Fruit fly (Drosophila melanogaster) whole organism, adult: Measurements from ENCODE around the gene Ugt304A1.

ENCODE experiments used
- CG11617 ChIP-seq: fragments of 200-800 bp; sonication (Bioruptor generic); optimal IDR thresholded peaks from 2 replicates; lab custom pipeline; 2017; ENCODE audit warnings: mild to moderate bottlenecking, missing biosample characterization, missing genetic modification reagents, missing genetic modification characterization
- CG12768 ChIP-seq: fragments of 200-800 bp; sonication (Bioruptor generic); optimal IDR thresholded peaks from 2 replicates; lab custom pipeline; 2017; ENCODE audit warnings: missing biosample characterization, missing genetic modification characterization, mild to moderate bottlenecking, moderate library complexity, missing genetic modification reagents
- CG14711 ChIP-seq: fragments of 200-800 bp; sonication (Bioruptor generic); optimal IDR thresholded peaks from 2 replicates; lab custom pipeline; 2018; ENCODE audit warnings: missing biosample characterization, mild to moderate bottlenecking, missing genetic modification characterization, moderate library complexity
- CG1620 ChIP-seq: fragments of 200-800 bp; sonication (Bioruptor generic); optimal IDR thresholded peaks from 2 replicates; lab custom pipeline; 2016; ENCODE audit warnings: missing biosample characterization, missing genetic modification characterization
- CG33017 ChIP-seq: fragments of 200-800 bp; sonication (Bioruptor generic); optimal IDR thresholded peaks from 2 replicates; lab custom pipeline; 2018; ENCODE audit warnings: missing biosample characterization, mild to moderate bottlenecking, missing genetic modification characterization, moderate library complexity
- CG5204 ChIP-seq: fragments of 200-800 bp; sonication (Bioruptor generic); optimal IDR thresholded peaks from 2 replicates; lab custom pipeline; 2016; ENCODE audit warnings: missing biosample characterization, missing genetic modification characterization
- CG7045 ChIP-seq: fragments of 200-800 bp; sonication (Bioruptor generic); optimal IDR thresholded peaks from 2 replicates; lab custom pipeline; 2017; ENCODE audit warnings: missing biosample characterization, mild to moderate bottlenecking, missing genetic modification characterization
- CG7101 ChIP-seq: fragments of 200-800 bp; sonication (Bioruptor generic); optimal IDR thresholded peaks from 2 replicates; lab custom pipeline; 2018; ENCODE audit warnings: missing biosample characterization, mild to moderate bottlenecking, missing genetic modification characterization, moderate library complexity
- Clk ChIP-seq: fragments of 200-800 bp; sonication (Bioruptor generic); optimal IDR thresholded peaks from 2 replicates; lab custom pipeline; 2017; ENCODE audit warnings: missing biosample characterization, missing genetic modification characterization
- Crg-1 ChIP-seq: fragments of 200-800 bp; sonication (Bioruptor generic); optimal IDR thresholded peaks from 2 replicates; lab custom pipeline; 2016; ENCODE audit warnings: missing biosample characterization, missing genetic modification characterization
- Hr96 ChIP-seq: fragments of 200-800 bp; sonication (Bioruptor generic); optimal IDR thresholded peaks from 2 replicates; lab custom pipeline; 2016; ENCODE audit warnings: missing biosample characterization, missing genetic modification characterization
- Mnt ChIP-seq: fragments of 200-800 bp; sonication (Bioruptor generic); optimal IDR thresholded peaks from 2 replicates; lab custom pipeline; 2016; ENCODE audit warnings: missing biosample characterization, mild to moderate bottlenecking, missing genetic modification characterization
- cic ChIP-seq: fragments of 200-800 bp; sonication (Bioruptor generic); optimal IDR thresholded peaks from 2 replicates; lab custom pipeline; 2017; ENCODE audit warnings: missing biosample characterization, mild to moderate bottlenecking, missing genetic modification characterization, moderate library complexity
- cnc ChIP-seq, 2 experiments: fragments of >200 bp; optimal IDR thresholded peaks; 2 replicates each; lab custom pipeline; 2017
- kay ChIP-seq: fragments of 200-800 bp; sonication (Bioruptor generic); peaks from one replicate; lab custom pipeline; 2016; ENCODE audit warnings: missing biosample characterization, missing genetic modification characterization, borderline replicate concordance
- ovo ChIP-seq: fragments of 200-800 bp; sonication (Bioruptor generic); optimal IDR thresholded peaks from 2 replicates; lab custom pipeline; 2016; ENCODE audit warnings: missing biosample characterization, missing genetic modification characterization
- pad ChIP-seq: fragments of 200-800 bp; sonication (Bioruptor generic); optimal IDR thresholded peaks from 3 replicates; lab custom pipeline; 2017; ENCODE audit warnings: missing biosample characterization, missing genetic modification characterization, mild to moderate bottlenecking, moderate library complexity, missing genetic modification reagents
- tj ChIP-seq: fragments of 200-800 bp; sonication (Bioruptor generic); optimal IDR thresholded peaks from 3 replicates; lab custom pipeline; 2017; ENCODE audit warnings: missing biosample characterization, mild to moderate bottlenecking, missing genetic modification characterization, moderate library complexity
- toe ChIP-seq: fragments of 200-800 bp; sonication (Bioruptor generic); optimal IDR thresholded peaks from 2 replicates; lab custom pipeline; 2016; ENCODE audit warnings: missing biosample characterization, missing genetic modification characterization

The Ugt304A1 gene

DNA sequence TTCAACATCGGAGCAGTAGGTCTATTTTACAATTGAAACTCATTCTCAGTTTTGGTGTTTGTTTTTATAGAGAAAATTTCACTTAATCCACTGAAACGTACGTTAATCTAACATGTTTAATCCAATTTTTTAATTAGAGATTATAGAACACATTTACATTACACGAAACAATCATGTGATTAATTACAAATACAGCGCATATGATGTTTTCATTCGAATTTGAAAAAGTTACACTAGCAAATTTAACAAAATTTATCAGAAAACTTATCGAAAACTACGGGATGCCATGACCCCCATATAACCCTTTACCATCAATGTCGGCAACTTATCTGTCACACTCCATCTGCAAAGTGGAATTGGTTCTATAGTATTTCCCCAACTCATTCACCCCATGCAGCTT, 30.1 kb downstream of the Ugt304A1 start, which contains the start of gene CheA86a:
Gene CheA86a, minus strand, starts transcription at position 101 of the 400 bp plus-strand sequence.
- no peak for TF ChIP-seq Clk
- no peak for TF ChIP-seq CG14711 (tag; lab: Kevin White, UChicago)
- no peak for TF ChIP-seq ovo (GFP tag; lab: Kevin White, UChicago)
- TF ChIP-seq CG12768 (GFP tag; lab: Kevin White, UChicago) = no peak
- TF ChIP-seq kay (GFP tag; lab: Kevin White, UChicago) = no peak
- no peak for TF ChIP-seq Hr96
- no peak for TF ChIP-seq tj (GFP tag; lab: Kevin White, UChicago)
- TF ChIP-seq cnc (optimal IDR thresholded peaks at IDR 0.05; lab: Kevin White, UChicago) = no peak
- TF ChIP-seq Crg-1 = no peak

DNA sequence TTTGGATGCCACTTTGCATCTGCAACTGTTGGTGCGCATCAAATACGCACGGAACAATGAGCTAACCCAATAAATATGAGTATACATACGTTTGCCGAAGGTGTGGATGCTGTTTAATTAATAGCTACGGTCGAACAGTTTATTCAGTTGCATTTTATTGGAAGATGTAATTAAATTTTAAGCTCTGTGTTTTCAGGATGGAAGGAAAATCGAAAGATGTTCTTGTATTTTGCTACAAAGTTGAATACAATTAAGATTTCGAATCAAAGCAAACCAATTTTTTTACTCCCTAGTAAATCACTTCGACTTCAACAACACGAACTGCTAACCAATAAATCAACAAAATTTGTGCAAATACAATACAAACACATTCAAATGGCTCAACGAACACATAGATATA, 38.3 kb downstream of the Ugt304A1 start, which contains the start of gene mAcon2:
Gene mAcon2, plus strand, starts transcription at position 301 of the 400 bp plus-strand sequence.
- TF ChIP-seq ovo (GFP tag; lab: Kevin White, UChicago) = no peak
- no peak for TF ChIP-seq CG14711 (tag; lab: Kevin White, UChicago)
- TF ChIP-seq toe = no peak
- no peak for TF ChIP-seq cnc (optimal IDR thresholded peaks at IDR 0.05; lab: Kevin White, UChicago)
- TF ChIP-seq CG33017 = no peak
- TF ChIP-seq CG5204 (GFP tag; lab: Kevin White, UChicago) = no peak
- TF ChIP-seq kay (GFP tag; lab: Kevin White, UChicago) = no peak
- TF ChIP-seq CG7101 = no peak
- no peak for TF ChIP-seq Clk

- TF ChIP-seq CG14711 (tag; lab: Kevin White, UChicago) (peak; percentile 44), pad (GFP tag; lab: Kevin White, UChicago) (no peak), cic (peak; percentile 51), Mnt (peak; percentile 12), cnc (optimal IDR thresholded peaks at IDR 0.05; lab: Kevin White, UChicago) (peak; percentile 35 to 93), ovo (GFP tag; lab: Kevin White, UChicago) (no peak), Hr96 (peak; percentile 11)
These were observed 47.0 kb downstream of the Ugt304A1 start, which contains the start of gene Ugt35C1 for dm6 chr3R:11128116-11128626. Ugt35C1 (minus strand) TSS chr3R:11128328.

dm6 chr3R:11126383-11126782, 48.8 kb downstream of the Ugt304A1 start:
- TF ChIP-seq CG5204 (GFP tag; lab: Kevin White, UChicago) = peak; percentile 39
- peak; percentile 68 for TF ChIP-seq kay (GFP tag; lab: Kevin White, UChicago)
- TF ChIP-seq cnc (optimal IDR thresholded peaks at IDR 0.05; lab: Kevin White, UChicago) = no peak
- TF ChIP-seq Hr96 = no peak
- peak; percentile 2 for TF ChIP-seq CG11617 (GFP tag; lab: Kevin White, UChicago)
- TF ChIP-seq Clk = no peak
- TF ChIP-seq CG7045 (GFP tag; lab: Kevin White, UChicago) = peak; percentile 29
- TF ChIP-seq CG33017 = peak; percentile 32
- TF ChIP-seq Mnt = peak; percentile 3
- TF ChIP-seq CG12768 (GFP tag; lab: Kevin White, UChicago) = no peak
- no peak for TF ChIP-seq pad (GFP tag; lab: Kevin White, UChicago)
- TF ChIP-seq CG14711 (tag; lab: Kevin White, UChicago) = peak; percentile 2
- TF ChIP-seq CG7101 = peak; percentile 27
- peak; percentile 68 for TF ChIP-seq cic
- no peak for TF ChIP-seq toe
- TF ChIP-seq CG1620 (GFP tag; lab: Kevin White, UChicago) = no peak
- no peak for TF ChIP-seq ovo (GFP tag; lab: Kevin White, UChicago)
- TF ChIP-seq tj (GFP tag; lab: Kevin White, UChicago) = no peak
